Worm (Caenorhabditis elegans) whole organism, L3 larva: ENCODE results near the gene B0024.4.

Source experiments
- daf-12 ChIP-seq: fragments of 150-350 bp; optimal IDR thresholded peaks from 2 replicates; lab custom pipeline; 2014; ENCODE audit warnings: missing biosample characterization, missing genetic modification reagents, missing genetic modification characterization
- fkh-10 ChIP-seq: sonication (generic microtip); optimal IDR thresholded peaks from 2 replicates; lab custom pipeline; 2017; ENCODE audit warnings: missing biosample characterization, missing genetic modification reagents, missing genetic modification characterization
- nhr-12 ChIP-seq: fragments of 150-350 bp; optimal IDR thresholded peaks from 2 replicates; lab custom pipeline; 2014; ENCODE audit warnings: missing biosample characterization, missing genetic modification characterization
- pha-4 ChIP-seq: fragments of 150-350 bp; optimal IDR thresholded peaks from 2 replicates; lab custom pipeline; 2014; ENCODE audit warnings: missing biosample characterization, missing genetic modification reagents, missing genetic modification characterization
- snpc-4 ChIP-seq: fragments of 150-350 bp; optimal IDR thresholded peaks from 2 replicates; lab custom pipeline; 2014; ENCODE audit warnings: missing biosample characterization, missing genetic modification characterization

ce11 chrV:10265019-10265418 lies 32.2 kb upstream of the B0024.4 start:
- TF ChIP-seq snpc-4 (tag; lab: Kevin White, UChicago): no peak
- no peak for TF ChIP-seq nhr-12 (tag; lab: Kevin White, UChicago)
- TF ChIP-seq daf-12: no peak
- TF ChIP-seq fkh-10 (GFP tag; lab: Kevin White, UChicago): no peak
- TF ChIP-seq pha-4 (tag; lab: Kevin White, UChicago): peak; percentile 58
